Fruit fly (Drosophila melanogaster) S2 (cell line): ENCODE results near the gene CG13458.

Experiments
- CG8478 ChIP-seq: fragments of >200 bp; optimal IDR thresholded peaks from 2 replicates; lab custom pipeline; 2018
- CTCF ChIP-seq, 2 experiments: fragments of >200 bp; optimal IDR thresholded peaks; 2 replicates each; lab custom pipeline; 2018

- TF ChIP-seq CTCF (optimal IDR thresholded peaks at IDR 0.05; lab: Kevin White, UChicago) = peak in 1 of 2 experiments; percentile 20
- no peak for TF ChIP-seq CG8478 (lab: Kevin White, UChicago)
These were observed 30.6 kb downstream of the CG13458 start, which contains the start of the genes CG32147 and Pex3 for dm6 chr3L:15143638-15144600.
